Fruit fly (Drosophila melanogaster) whole organism, wandering third instar larva: ENCODE results near the gene Zmynd10.
A peak's percentile ranks its signal among the peaks of the same experiment; 100 is the strongest.

Experiments
- CG32264 ChIP-seq: fragments of 200-800 bp; sonication (Bioruptor generic); optimal IDR thresholded peaks from 2 replicates; lab custom pipeline; 2016; ENCODE audit warnings: missing biosample characterization, missing genetic modification characterization
- CG9705 ChIP-seq: fragments of 200-800 bp; sonication (Bioruptor generic); optimal IDR thresholded peaks from 2 replicates; lab custom pipeline; 2018; ENCODE audit warnings: missing biosample characterization, mild to moderate bottlenecking, missing genetic modification characterization
- CrebA ChIP-seq: fragments of 200-800 bp; sonication (Bioruptor generic); optimal IDR thresholded peaks from 2 replicates; lab custom pipeline; 2016; ENCODE audit warnings: missing biosample characterization, mild to moderate bottlenecking, missing genetic modification characterization, borderline replicate concordance
- Dfd ChIP-seq: fragments of >200 bp; optimal IDR thresholded peaks from 2 replicates; lab custom pipeline; 2017; ENCODE audit warnings: missing biosample characterization, missing genetic modification characterization
- Dif ChIP-seq: fragments of 200-275, 200-300 bp; sonication (Bioruptor generic); optimal IDR thresholded peaks from 2 replicates; lab custom pipeline; 2018; ENCODE audit warnings: missing biosample characterization, missing genetic modification characterization; ENCODE audit not compliant: partially characterized antibody
- GATAd ChIP-seq: sonication (Bioruptor generic); optimal IDR thresholded peaks from 2 replicates; lab custom pipeline; 2016; ENCODE audit warnings: missing biosample characterization, missing genetic modification characterization
- HLH106 ChIP-seq: fragments of 200-800 bp; optimal IDR thresholded peaks from 3 replicates; lab custom pipeline; 2019; ENCODE audit warnings: missing biosample characterization, mild to moderate bottlenecking, missing genetic modification characterization, moderate library complexity
- Hnf4 ChIP-seq: fragments of 200-800 bp; sonication (Bioruptor generic); optimal IDR thresholded peaks from 2 replicates; lab custom pipeline; 2016; ENCODE audit warnings: missing biosample characterization, mild to moderate bottlenecking, missing genetic modification characterization
- Hr78 ChIP-seq: fragments of >200 bp; optimal IDR thresholded peaks from 2 replicates; lab custom pipeline; 2017; ENCODE audit warnings: missing biosample characterization, missing genetic modification characterization
- Hr83 ChIP-seq: fragments of 200-300 bp; sonication (Bioruptor generic); optimal IDR thresholded peaks from 2 replicates; lab custom pipeline; 2016; ENCODE audit warnings: missing biosample characterization, mild to moderate bottlenecking, missing genetic modification characterization, moderate library complexity; ENCODE audit not compliant: poor library complexity, severe bottlenecking
- Jra ChIP-seq: sonication (Bioruptor generic); optimal IDR thresholded peaks from 2 replicates; lab custom pipeline; 2016; ENCODE audit warnings: missing biosample characterization, missing genetic modification characterization
- Myc ChIP-seq: fragments of >200 bp; optimal IDR thresholded peaks from 2 replicates; lab custom pipeline; 2017
- OdsH ChIP-seq: fragments of 200-800 bp; sonication (Bioruptor generic); optimal IDR thresholded peaks from 2 replicates; lab custom pipeline; 2016; ENCODE audit warnings: missing biosample characterization, mild to moderate bottlenecking, missing genetic modification characterization
- Rel ChIP-seq, 2 experiments: fragments of 200-800 bp; sonication (Bioruptor generic) in 1 of 2; optimal IDR thresholded peaks; 2 replicates in 1 of 2; 3 replicates in 1 of 2; lab custom pipeline; 2016 to 2019; ENCODE audit warnings: mild to moderate bottlenecking in 2 of 2, missing biosample characterization in 2 of 2, missing genetic modification characterization in 2 of 2, moderate library complexity in 1 of 2
- Sp1 ChIP-seq: fragments of 200-800 bp; sonication (Bioruptor generic); optimal IDR thresholded peaks from 3 replicates; lab custom pipeline; 2019; ENCODE audit warnings: missing biosample characterization, mild to moderate bottlenecking, missing genetic modification characterization, moderate library complexity
- br ChIP-seq: fragments of 200-800 bp; sonication (Bioruptor generic); optimal IDR thresholded peaks from 2 replicates; lab custom pipeline; 2016; ENCODE audit warnings: missing biosample characterization, missing genetic modification characterization
- brk ChIP-seq: fragments of 200-800 bp; sonication (Bioruptor generic); optimal IDR thresholded peaks from 2 replicates; lab custom pipeline; 2016; ENCODE audit warnings: missing biosample characterization, mild to moderate bottlenecking, missing genetic modification characterization
- dl ChIP-seq, 2 experiments: fragments of 175-275, 200-275 bp in 1 of 2; fragments of 200-275 bp in 1 of 2; sonication (Bioruptor generic); optimal IDR thresholded peaks; lab custom pipeline; 2018; ENCODE audit warnings: mild to moderate bottlenecking in 2 of 2, missing biosample characterization in 2 of 2, missing genetic modification characterization in 2 of 2, moderate library complexity in 2 of 2; ENCODE audit not compliant: partially characterized antibody in 2 of 2, insufficient read depth in 1 of 2
- dmrt93B ChIP-seq: fragments of 200-800 bp; sonication (Bioruptor generic); optimal IDR thresholded peaks from 2 replicates; lab custom pipeline; 2018; ENCODE audit warnings: missing biosample characterization, mild to moderate bottlenecking, missing genetic modification characterization
- dsf ChIP-seq: sonication (Bioruptor generic); optimal IDR thresholded peaks from 2 replicates; lab custom pipeline; 2016; ENCODE audit warnings: missing biosample characterization, missing genetic modification characterization, borderline replicate concordance
- ey ChIP-seq: fragments of 200-800 bp; sonication (Bioruptor generic); optimal IDR thresholded peaks from 2 replicates; lab custom pipeline; 2016; ENCODE audit warnings: missing biosample characterization, missing genetic modification characterization
- foxo ChIP-seq, 2 experiments: fragments of 200-800 bp; sonication (Bioruptor generic); optimal IDR thresholded peaks; 2 replicates in 1 of 2; 3 replicates in 1 of 2; lab custom pipeline; 2016 to 2017; ENCODE audit warnings: missing biosample characterization in 2 of 2, missing genetic modification characterization in 2 of 2
- fru ChIP-seq: fragments of 200-800 bp; sonication (Bioruptor generic); optimal IDR thresholded peaks from 3 replicates; lab custom pipeline; 2016; ENCODE audit warnings: missing biosample characterization, mild to moderate bottlenecking, missing genetic modification characterization
- jim ChIP-seq: fragments of 175-275, 200-325 bp; sonication (Bioruptor generic); optimal IDR thresholded peaks from 2 replicates; lab custom pipeline; 2016; ENCODE audit warnings: missing biosample characterization, mild to moderate bottlenecking, missing genetic modification characterization
- lola ChIP-seq: fragments of >200 bp; optimal IDR thresholded peaks from 2 replicates; lab custom pipeline; 2017; ENCODE audit warnings: missing biosample characterization, missing genetic modification characterization
- psq ChIP-seq: fragments of 200-800 bp; sonication (Bioruptor generic); optimal IDR thresholded peaks from 3 replicates; lab custom pipeline; 2017; ENCODE audit warnings: missing biosample characterization, mild to moderate bottlenecking, missing genetic modification characterization, moderate library complexity
- rgr ChIP-seq: fragments of 200-800 bp; sonication (Bioruptor generic); optimal IDR thresholded peaks from 3 replicates; lab custom pipeline; 2016; ENCODE audit warnings: missing biosample characterization, mild to moderate bottlenecking, missing genetic modification characterization
- sage ChIP-seq: fragments of 200-800 bp; sonication (Bioruptor generic); optimal IDR thresholded peaks from 2 replicates; lab custom pipeline; 2016; ENCODE audit warnings: missing biosample characterization, mild to moderate bottlenecking, missing genetic modification characterization
- sv ChIP-seq: fragments of 200-800 bp; sonication (Bioruptor generic); optimal IDR thresholded peaks from 3 replicates; lab custom pipeline; 2016; ENCODE audit warnings: missing biosample characterization, missing genetic modification characterization
- tai ChIP-seq: sonication (Bioruptor generic); optimal IDR thresholded peaks from 2 replicates; lab custom pipeline; 2016; ENCODE audit warnings: missing biosample characterization, missing genetic modification characterization
- usp ChIP-seq: fragments of >200 bp; optimal IDR thresholded peaks from 2 replicates; lab custom pipeline; 2017; ENCODE audit warnings: missing biosample characterization, missing genetic modification characterization
- woc ChIP-seq: sonication (Bioruptor generic); optimal IDR thresholded peaks from 2 replicates; lab custom pipeline; 2016; ENCODE audit warnings: missing biosample characterization, mild to moderate bottlenecking, missing genetic modification characterization

The Zmynd10 gene

DNA sequence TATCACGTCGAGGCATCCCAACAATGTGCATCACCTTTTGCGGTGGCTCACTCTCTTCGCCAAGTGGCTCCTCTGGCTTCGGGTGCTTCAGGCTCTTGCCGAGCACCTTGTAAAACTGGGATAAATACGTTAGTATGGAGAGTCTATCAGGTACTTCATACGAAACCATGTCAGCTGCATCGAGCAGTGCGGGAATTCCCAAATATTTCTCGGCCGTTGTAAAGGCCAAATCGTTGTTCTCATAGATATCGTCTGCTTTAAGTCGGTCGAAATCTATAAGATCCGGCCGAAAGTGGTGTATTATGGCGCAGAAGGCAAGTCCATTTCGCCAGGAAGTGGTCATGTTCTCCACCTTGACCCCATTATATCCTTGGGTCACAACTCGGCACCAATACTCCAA, 11.5 kb downstream of the Zmynd10 start:
- no peak for TF ChIP-seq dl (GFP tag; optimal IDR thresholded peaks at IDR 0.05; lab: Kevin White, UChicago; ENCODE audit: insufficient read depth in 1 of 2, partially characterized antibody in 2 of 2)
- TF ChIP-seq Rel (GFP tag; optimal IDR thresholded peaks at IDR 0.05; lab: Kevin White, UChicago) = no peak
- peak; percentile 90 for TF ChIP-seq Rel (tag; optimal IDR thresholded peaks at IDR 0.05; lab: Kevin White, UChicago)

DNA sequence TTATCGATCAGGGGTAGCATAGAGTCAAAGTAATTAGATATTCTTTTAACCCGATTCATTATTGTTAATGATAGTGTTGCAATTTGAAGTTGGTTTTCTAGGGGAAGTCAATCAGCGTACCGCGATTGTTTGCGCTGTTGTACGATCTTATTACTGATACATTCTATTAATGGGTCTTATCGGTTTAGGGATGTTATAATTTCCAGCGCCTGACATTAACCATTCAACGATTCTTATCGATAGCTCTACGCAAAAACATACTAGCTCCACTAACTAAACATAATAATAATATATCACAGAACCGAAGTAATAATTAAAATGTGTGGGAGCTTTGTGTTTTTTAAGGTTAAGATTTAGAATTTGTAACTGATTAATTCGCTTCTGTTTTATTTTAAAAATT, 14.7 kb downstream of the Zmynd10 start, which contains the start of gene Cul6:
Cul6 (minus strand) TSS at position 175 of the 400 bp plus-strand sequence.
- TF ChIP-seq Dfd (GFP tag; lab: Kevin White, UChicago) (no peak), Dif (GFP tag; lab: Kevin White, UChicago) (no peak), Rel (GFP tag; optimal IDR thresholded peaks at IDR 0.05; lab: Kevin White, UChicago) (no peak), Rel (tag; optimal IDR thresholded peaks at IDR 0.05; lab: Kevin White, UChicago) (peak; percentile 87), GATAd (GFP tag; lab: Kevin White, UChicago) (no peak), fru (GFP tag; lab: Kevin White, UChicago) (peak; percentile 5), sage (GFP tag; lab: Kevin White, UChicago) (no peak), dl (GFP tag; optimal IDR thresholded peaks at IDR 0.05; lab: Kevin White, UChicago; ENCODE audit: insufficient read depth in 1 of 2, partially characterized antibody in 2 of 2) (no peak), Sp1 (no peak), HLH106 (tag; lab: Kevin White, UChicago) (no peak), brk (peak; percentile 6), tai (GFP tag; lab: Kevin White, UChicago) (peak; percentile 53), rgr (GFP tag; lab: Kevin White, UChicago) (peak; percentile 1), dsf (no peak), jim (GFP tag; lab: Kevin White, UChicago) (no peak), Jra (GFP tag; lab: Kevin White, UChicago) (no peak), CG9705 (no peak), br (no peak), usp (GFP tag; lab: Kevin White, UChicago) (no peak), foxo (GFP tag; optimal IDR thresholded peaks at IDR 0.05; lab: Kevin White, UChicago) (peak in 1 of 2 experiments; percentile 26), sv (GFP tag; lab: Kevin White, UChicago) (no peak), OdsH (GFP tag; lab: Kevin White, UChicago) (no peak), Hr83 (GFP tag; lab: Kevin White, UChicago) (no peak), Hnf4 (GFP tag; lab: Kevin White, UChicago) (peak; percentile 18), ey (no peak), psq (GFP tag; lab: Kevin White, UChicago) (no peak), dmrt93B (GFP tag; lab: Kevin White, UChicago) (no peak), Myc (lab: Kevin White, UChicago) (no peak)

DNA sequence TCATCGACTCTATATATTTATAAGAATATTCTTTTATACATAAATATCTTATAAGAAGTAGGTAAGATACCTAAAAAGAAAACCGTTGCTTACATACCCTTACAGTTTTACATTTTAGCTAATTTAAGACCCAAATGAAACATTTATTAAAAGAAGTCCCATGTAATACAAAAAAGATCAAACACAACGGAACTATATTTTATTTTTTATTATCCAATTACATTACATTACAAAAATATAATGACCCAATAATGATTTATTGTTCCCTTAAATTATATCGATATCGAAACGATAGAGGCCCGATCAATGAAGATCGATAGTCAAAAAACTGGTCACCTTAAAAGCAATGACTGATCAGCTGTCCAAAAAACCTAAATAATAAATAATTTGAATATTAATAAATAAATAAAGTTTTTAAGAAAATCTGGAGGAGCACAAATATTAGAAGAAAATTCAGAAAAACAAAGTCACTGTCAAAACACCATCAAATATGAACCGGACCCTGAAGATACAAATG, 18.2 kb downstream of the Zmynd10 start:
- no peak for TF ChIP-seq Hr83 (GFP tag; lab: Kevin White, UChicago)
- no peak for TF ChIP-seq OdsH (GFP tag; lab: Kevin White, UChicago)
- no peak for TF ChIP-seq Hnf4 (GFP tag; lab: Kevin White, UChicago)
- no peak for TF ChIP-seq usp (GFP tag; lab: Kevin White, UChicago)
- no peak for TF ChIP-seq woc (GFP tag; lab: Kevin White, UChicago)
- no peak for TF ChIP-seq dsf
- no peak for TF ChIP-seq br
- TF ChIP-seq HLH106 (tag; lab: Kevin White, UChicago) = no peak

DNA sequence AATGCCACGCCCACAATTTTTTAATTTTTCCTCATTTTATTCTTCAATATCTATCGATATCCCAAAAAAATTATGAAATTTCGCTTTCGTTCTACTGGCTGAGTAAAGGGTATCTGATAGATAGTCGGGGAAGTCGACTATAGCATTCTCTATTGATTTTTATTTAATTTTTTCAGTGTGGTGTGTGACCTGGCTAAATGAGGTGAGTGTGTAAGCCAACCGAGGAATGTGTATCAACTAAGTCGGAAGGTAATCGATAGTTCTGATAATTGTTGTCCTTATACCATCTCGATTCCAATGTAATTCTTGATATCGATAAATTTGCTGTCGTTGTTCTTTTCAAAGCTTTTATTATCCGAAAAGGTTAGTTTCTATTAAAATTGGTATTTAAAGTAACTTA, 19.7 kb downstream of the Zmynd10 start, which contains the start of gene CG11263:
CG11263 (plus strand) TSS at position 328 of the 400 bp plus-strand sequence.
- TF ChIP-seq Hnf4 (GFP tag; lab: Kevin White, UChicago) (peak; percentile 60), ey (peak; percentile 20), brk (peak; percentile 20), foxo (GFP tag; optimal IDR thresholded peaks at IDR 0.05; lab: Kevin White, UChicago) (peak in 1 of 2 experiments; percentile 40), Myc (lab: Kevin White, UChicago) (peak; percentile 38), Jra (GFP tag; lab: Kevin White, UChicago) (no peak), tai (GFP tag; lab: Kevin White, UChicago) (peak; percentile 47), Hr83 (GFP tag; lab: Kevin White, UChicago) (peak; percentile 6), GATAd (GFP tag; lab: Kevin White, UChicago) (no peak), fru (GFP tag; lab: Kevin White, UChicago) (peak; percentile 35)
- TF ChIP-seq, all 38 proteins: peak for 8

DNA sequence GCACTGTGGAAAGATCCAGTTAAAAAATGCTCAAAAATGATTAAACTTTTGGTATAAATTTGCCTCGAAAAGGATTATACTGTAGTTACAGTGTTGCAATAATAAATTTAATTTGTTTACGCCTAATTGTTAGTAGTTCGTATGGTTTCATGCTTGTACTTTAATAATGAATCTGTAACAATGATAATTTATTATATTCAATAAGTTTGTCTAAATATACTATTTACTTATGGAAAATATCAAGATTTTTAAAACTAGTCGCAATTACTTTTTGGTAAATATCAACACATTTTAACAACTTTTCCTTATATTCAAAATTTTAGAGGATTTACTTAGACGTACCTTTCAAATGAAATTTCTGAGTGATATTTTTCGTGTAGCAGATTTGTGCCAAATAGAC, 31.4 kb downstream of the Zmynd10 start, which contains the start of gene CG11262:
CG11262 (plus strand) TSS at position 301 of the 400 bp plus-strand sequence.
- TF ChIP-seq tai (GFP tag; lab: Kevin White, UChicago) = no peak
- no peak for TF ChIP-seq lola (GFP tag; lab: Kevin White, UChicago)
- TF ChIP-seq CG32264 (GFP tag; lab: Kevin White, UChicago) = no peak
- TF ChIP-seq Dif (GFP tag; lab: Kevin White, UChicago) = no peak
- TF ChIP-seq jim (GFP tag; lab: Kevin White, UChicago) = no peak
- TF ChIP-seq dsf = no peak
- TF ChIP-seq dl (GFP tag; optimal IDR thresholded peaks at IDR 0.05; lab: Kevin White, UChicago; ENCODE audit: insufficient read depth in 1 of 2, partially characterized antibody in 2 of 2) = no peak
- TF ChIP-seq CG9705 = no peak
- TF ChIP-seq sv (GFP tag; lab: Kevin White, UChicago) = no peak
- no peak for TF ChIP-seq CrebA (GFP tag; lab: Kevin White, UChicago)
- no peak for TF ChIP-seq Rel (GFP tag; optimal IDR thresholded peaks at IDR 0.05; lab: Kevin White, UChicago)
- TF ChIP-seq Rel (tag; optimal IDR thresholded peaks at IDR 0.05; lab: Kevin White, UChicago) = no peak
- TF ChIP-seq br = no peak
- no peak for TF ChIP-seq ey
- TF ChIP-seq Dfd (GFP tag; lab: Kevin White, UChicago) = no peak
- TF ChIP-seq Sp1 = no peak
- no peak for TF ChIP-seq brk
- no peak for TF ChIP-seq fru (GFP tag; lab: Kevin White, UChicago)
- TF ChIP-seq OdsH (GFP tag; lab: Kevin White, UChicago) = no peak
- TF ChIP-seq GATAd (GFP tag; lab: Kevin White, UChicago) = no peak
- no peak for TF ChIP-seq Hr78 (GFP tag; lab: Kevin White, UChicago)
